Worm (Caenorhabditis elegans) whole organism, midembryonic: ENCODE data around the gene srw-67.

Experiments used
- T22C8.4 ChIP-seq: fragments of 200-800 bp; sonication (Bioruptor generic); IDR thresholded peaks from 2 replicates; pipeline ENCODE4 v1.3.6; 2022; ENCODE audit warnings: missing genetic modification characterization, missing compliant biosample characterization
- cog-1 ChIP-seq: sonication (generic microtip); optimal IDR thresholded peaks from 2 replicates; lab custom pipeline; 2016; ENCODE audit warnings: missing genetic modification characterization, missing compliant biosample characterization
- flt-1 ChIP-seq: fragments of 200-800 bp; sonication (Bioruptor generic); IDR thresholded peaks from 2 replicates; pipeline ENCODE4 v1.3.6; 2022; ENCODE audit warnings: missing genetic modification characterization, missing compliant biosample characterization
- klf-2 ChIP-seq: fragments of 200-800 bp; sonication (Bioruptor generic); conservative IDR thresholded peaks from 2 replicates; pipeline ENCODE4 v1.3.6; 2022; ENCODE audit warnings: missing genetic modification reagents, missing genetic modification characterization, missing compliant biosample characterization
- med-1 ChIP-seq: sonication (generic microtip); optimal IDR thresholded peaks from 2 replicates; lab custom pipeline; 2017; ENCODE audit warnings: missing genetic modification characterization, mild to moderate bottlenecking, missing compliant biosample characterization, antibody characterized with exemption, missing genetic modification reagents; ENCODE audit not compliant: insufficient read depth
- ref-1 ChIP-seq: fragments of 200-800 bp; sonication (Bioruptor generic); conservative IDR thresholded peaks from 2 replicates; pipeline ENCODE4 v1.3.6; 2022; ENCODE audit warnings: missing genetic modification reagents, missing genetic modification characterization, missing compliant biosample characterization
- tab-1 ChIP-seq: fragments of 200-800 bp; sonication (Bioruptor generic); IDR thresholded peaks from 2 replicates; pipeline ENCODE4 v1.3.6; 2022; ENCODE audit warnings: missing genetic modification characterization, missing compliant biosample characterization
- ztf-23 ChIP-seq: fragments of 200-800 bp; sonication (Bioruptor generic); IDR thresholded peaks from 2 replicates; pipeline ENCODE4 v1.3.6; 2022; ENCODE audit warnings: missing genetic modification reagents, missing genetic modification characterization, missing compliant biosample characterization
- ztf-29 ChIP-seq: fragments of 200-800 bp; sonication (Bioruptor generic); IDR thresholded peaks from 2 replicates; pipeline ENCODE4 v1.3.6; 2022; ENCODE audit warnings: missing genetic modification reagents, missing genetic modification characterization, missing compliant biosample characterization

Gene srw-67

DNA sequence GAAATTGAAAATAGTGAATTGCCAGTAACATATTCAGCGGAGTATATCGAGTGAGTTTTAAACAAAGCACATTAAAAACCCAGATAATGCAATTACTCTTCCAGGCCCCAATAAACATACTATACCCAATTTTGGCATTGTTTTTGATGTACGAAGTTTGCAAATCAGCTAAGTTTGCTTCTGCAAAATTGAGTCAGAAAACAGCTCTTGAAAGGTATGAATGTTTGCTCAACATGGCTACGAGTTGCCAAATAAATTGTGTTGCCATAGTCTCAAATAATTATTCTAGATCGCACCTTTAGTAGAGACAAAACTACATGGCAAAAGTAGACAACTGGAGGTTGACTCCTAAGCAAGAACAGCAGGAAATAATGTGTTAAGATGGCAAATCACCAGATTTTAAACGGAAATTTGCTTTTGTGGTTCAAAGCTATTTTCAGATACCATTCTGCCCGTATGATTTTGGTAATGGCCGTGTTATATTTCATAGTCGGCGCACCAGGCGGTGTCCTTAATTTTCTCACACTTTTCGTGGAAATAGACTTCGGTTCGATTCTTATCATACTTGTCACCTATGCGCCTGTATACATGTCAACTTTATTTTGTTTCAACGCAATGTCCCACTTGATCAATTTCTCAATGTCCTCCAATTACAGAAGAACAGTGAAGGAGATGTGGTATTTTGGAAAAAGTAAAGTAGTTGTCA is 15.1 kb downstream of the srw-67 start:
- no peak for TF ChIP-seq ref-1
- TF ChIP-seq flt-1 (GFP tag; lab: Robert Waterston, UW): no peak
- no peak for TF ChIP-seq ztf-23 (GFP tag; lab: Robert Waterston, UW)
- no peak for TF ChIP-seq ztf-29 (GFP tag; lab: Robert Waterston, UW)
- TF ChIP-seq med-1 (GFP tag; lab: Kevin White, UChicago): no peak
- no peak for TF ChIP-seq T22C8.4 (GFP tag; lab: Robert Waterston, UW)
- TF ChIP-seq cog-1: no peak
- no peak for TF ChIP-seq klf-2
- no peak for TF ChIP-seq tab-1 (GFP tag; lab: Robert Waterston, UW)

DNA sequence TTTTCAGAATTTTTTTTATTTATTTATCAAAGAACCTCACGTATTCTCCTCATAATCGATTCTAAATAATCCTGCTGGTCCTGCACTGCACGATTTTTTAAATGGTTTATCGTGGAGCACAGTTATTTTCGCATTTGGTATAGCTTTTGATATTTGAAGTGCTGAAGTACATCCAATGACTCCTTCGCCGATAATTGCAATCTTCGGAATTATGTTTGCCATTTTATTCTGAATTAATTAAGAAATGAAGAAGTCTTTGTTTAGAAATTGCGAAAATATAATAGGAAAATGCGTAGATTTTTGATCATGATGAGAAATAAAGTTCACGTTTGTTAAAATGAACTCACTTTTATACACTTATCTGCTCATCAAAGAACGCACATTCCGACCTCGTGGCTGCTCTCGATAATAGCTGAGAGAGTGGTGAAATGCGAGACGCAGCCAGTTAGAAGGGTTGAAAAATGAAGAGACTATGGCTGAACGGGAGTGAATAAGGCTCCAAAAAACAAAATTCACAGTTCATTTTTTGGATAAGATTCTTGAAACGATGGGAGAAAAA is 17.4 kb downstream of the srw-67 start:
- TF ChIP-seq T22C8.4 (GFP tag; lab: Robert Waterston, UW) (no peak), ztf-23 (GFP tag; lab: Robert Waterston, UW) (no peak), ref-1 (no peak), klf-2 (no peak), flt-1 (GFP tag; lab: Robert Waterston, UW) (no peak), med-1 (GFP tag; lab: Kevin White, UChicago) (no peak), tab-1 (GFP tag; lab: Robert Waterston, UW) (no peak), cog-1 (no peak), ztf-29 (GFP tag; lab: Robert Waterston, UW) (no peak)

DNA sequence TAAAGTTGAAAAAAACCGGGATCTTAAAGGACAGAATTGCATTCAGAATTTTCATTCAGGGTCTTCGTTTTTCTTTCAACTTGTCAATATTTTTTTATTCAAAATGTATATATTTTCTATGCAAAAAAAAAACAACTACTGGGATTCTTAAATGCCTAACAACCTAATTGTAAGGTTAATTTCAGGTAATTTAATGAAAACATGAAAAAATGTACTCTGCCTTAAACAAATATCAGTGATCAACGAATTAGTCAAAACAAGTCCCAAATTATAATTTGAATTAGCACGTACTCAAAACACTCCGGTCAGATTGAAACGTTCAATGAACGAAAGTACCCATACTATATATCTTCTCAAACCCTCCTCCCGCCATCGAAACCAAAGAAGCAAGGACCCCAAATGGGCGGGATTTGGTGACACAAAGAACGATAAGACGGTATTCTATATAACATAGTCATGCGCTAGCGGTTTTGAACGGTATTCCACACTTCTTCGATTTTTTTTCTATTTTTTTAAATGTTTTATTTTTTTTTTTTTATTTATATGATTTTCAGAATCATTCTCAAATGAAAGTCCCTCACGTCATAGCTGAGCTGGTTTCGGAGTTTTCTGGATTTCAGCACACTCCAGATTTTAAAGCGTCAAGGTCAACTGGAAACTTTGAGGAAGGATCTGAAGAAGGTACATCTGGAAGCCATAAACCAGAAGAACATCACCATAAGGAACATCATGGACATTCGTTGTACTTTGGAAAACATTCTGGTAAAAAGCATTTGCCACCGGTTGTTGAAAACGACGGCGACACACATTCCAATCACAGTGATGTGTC is 18.1 kb downstream of the srw-67 start, which contains the start of the genes ddo-2 and F25E5.8:
ddo-2 (minus strand) TSS at position 330 of the 829 bp plus-strand sequence.
F25E5.8 (plus strand) TSS at position 555 of the 829 bp plus-strand sequence.
- TF ChIP-seq ztf-29 (GFP tag; lab: Robert Waterston, UW): no peak
- TF ChIP-seq ref-1: no peak
- no peak for TF ChIP-seq klf-2
- no peak for TF ChIP-seq T22C8.4 (GFP tag; lab: Robert Waterston, UW)
- TF ChIP-seq flt-1 (GFP tag; lab: Robert Waterston, UW): no peak
- no peak for TF ChIP-seq ztf-23 (GFP tag; lab: Robert Waterston, UW)
- no peak for TF ChIP-seq cog-1
- no peak for TF ChIP-seq med-1 (GFP tag; lab: Kevin White, UChicago)
- TF ChIP-seq tab-1 (GFP tag; lab: Robert Waterston, UW): no peak

DNA sequence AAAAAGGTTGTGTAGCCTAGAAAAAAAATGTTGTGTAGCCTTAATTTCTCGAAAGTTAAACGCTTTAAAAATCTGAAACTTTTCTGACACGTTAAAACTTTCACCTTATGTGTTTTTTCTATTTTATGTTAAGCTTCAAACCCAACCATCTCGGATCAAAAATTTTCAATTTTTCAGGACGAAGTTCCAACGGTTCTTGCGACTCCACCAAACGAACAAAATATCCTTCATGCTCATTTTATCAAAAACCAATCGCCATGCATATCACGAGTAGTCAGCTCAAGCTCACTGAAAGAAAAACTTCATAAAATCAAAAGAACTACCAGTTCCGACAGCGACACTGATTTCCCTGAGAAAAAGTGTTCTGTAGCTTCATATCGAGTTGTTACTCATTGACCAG is 19.0 kb downstream of the srw-67 start:
- no peak for TF ChIP-seq cog-1
- TF ChIP-seq ztf-23 (GFP tag; lab: Robert Waterston, UW): no peak
- TF ChIP-seq flt-1 (GFP tag; lab: Robert Waterston, UW): no peak
- TF ChIP-seq med-1 (GFP tag; lab: Kevin White, UChicago): no peak
- TF ChIP-seq ztf-29 (GFP tag; lab: Robert Waterston, UW): no peak

DNA sequence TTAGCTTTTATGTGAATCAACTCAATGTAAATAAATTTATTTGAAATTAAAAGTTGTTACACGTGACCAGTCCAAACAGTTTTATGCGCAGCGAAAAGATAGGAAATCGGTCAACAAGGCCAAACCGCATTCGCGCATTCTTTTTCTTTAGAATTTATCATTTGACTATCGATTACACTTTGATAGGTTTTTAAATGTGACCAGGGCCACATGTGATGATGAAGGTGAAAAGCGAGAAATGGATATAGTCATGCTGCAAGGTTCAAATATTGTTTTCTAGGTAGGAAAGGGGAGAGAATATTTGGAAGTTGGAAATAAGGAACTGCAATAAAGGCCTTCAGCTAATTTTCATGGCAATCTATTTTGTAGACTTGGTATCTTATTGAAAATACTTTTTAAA is 19.5 kb downstream of the srw-67 start:
- no peak for TF ChIP-seq ztf-29 (GFP tag; lab: Robert Waterston, UW)
- TF ChIP-seq ref-1: no peak
- no peak for TF ChIP-seq ztf-23 (GFP tag; lab: Robert Waterston, UW)
- no peak for TF ChIP-seq flt-1 (GFP tag; lab: Robert Waterston, UW)
- TF ChIP-seq klf-2: no peak
- TF ChIP-seq cog-1: no peak
- TF ChIP-seq tab-1 (GFP tag; lab: Robert Waterston, UW): no peak
- TF ChIP-seq T22C8.4 (GFP tag; lab: Robert Waterston, UW): no peak
- no peak for TF ChIP-seq med-1 (GFP tag; lab: Kevin White, UChicago)

DNA sequence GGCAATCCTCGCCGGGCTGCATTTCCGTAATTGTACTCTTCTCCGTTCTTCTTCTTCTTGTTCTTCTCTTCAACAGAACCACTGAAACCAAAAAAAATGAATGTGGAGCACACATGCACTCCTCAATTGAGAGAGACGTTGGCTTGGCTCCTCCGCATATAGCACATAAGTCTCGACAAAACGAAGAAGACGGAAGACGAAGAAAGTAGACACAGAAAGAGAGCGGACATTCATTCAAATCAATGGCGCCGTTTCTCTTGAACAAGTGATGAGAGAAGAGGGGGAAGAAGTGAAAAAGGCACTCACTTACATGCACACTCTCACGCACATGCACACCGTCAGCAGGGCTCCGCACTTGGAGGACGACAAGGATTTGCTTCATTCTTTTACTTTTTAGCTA is 20.1 kb downstream of the srw-67 start, which contains the start of gene F25E5.9:
F25E5.9 (minus strand) TSS at position 382 of the 400 bp plus-strand sequence.
- TF ChIP-seq ref-1 (no peak), ztf-29 (GFP tag; lab: Robert Waterston, UW) (no peak), flt-1 (GFP tag; lab: Robert Waterston, UW) (no peak), cog-1 (no peak), med-1 (GFP tag; lab: Kevin White, UChicago) (no peak), T22C8.4 (GFP tag; lab: Robert Waterston, UW) (no peak), ztf-23 (GFP tag; lab: Robert Waterston, UW) (no peak), klf-2 (no peak), tab-1 (GFP tag; lab: Robert Waterston, UW) (no peak)

DNA sequence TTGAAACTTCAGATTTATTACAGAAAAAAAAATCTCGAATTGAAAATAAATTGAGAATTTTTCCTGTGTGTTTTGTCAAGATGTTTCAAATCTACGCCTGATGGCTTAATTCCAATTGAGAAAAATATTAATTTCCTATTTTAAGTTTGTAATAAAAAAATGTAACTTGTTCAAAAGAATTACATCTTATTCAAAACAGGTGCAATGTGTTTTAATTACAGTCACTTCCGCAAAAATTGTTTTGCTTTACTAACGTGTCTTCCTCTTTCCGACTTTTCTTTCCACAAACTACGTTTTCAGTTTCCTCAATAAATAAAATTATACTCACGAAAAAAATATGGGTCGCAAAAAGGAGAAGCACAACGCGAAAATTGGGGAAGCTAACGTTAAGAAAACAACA is 20.5 kb downstream of the srw-67 start, which contains the start of gene F25E5.16:
F25E5.16 (plus strand) TSS at position 301 of the 400 bp plus-strand sequence.
- TF ChIP-seq tab-1 (GFP tag; lab: Robert Waterston, UW) (no peak), flt-1 (GFP tag; lab: Robert Waterston, UW) (no peak), cog-1 (no peak), ztf-29 (GFP tag; lab: Robert Waterston, UW) (no peak), med-1 (GFP tag; lab: Kevin White, UChicago) (no peak), ztf-23 (GFP tag; lab: Robert Waterston, UW) (no peak), T22C8.4 (GFP tag; lab: Robert Waterston, UW) (no peak), klf-2 (no peak), ref-1 (no peak)

DNA sequence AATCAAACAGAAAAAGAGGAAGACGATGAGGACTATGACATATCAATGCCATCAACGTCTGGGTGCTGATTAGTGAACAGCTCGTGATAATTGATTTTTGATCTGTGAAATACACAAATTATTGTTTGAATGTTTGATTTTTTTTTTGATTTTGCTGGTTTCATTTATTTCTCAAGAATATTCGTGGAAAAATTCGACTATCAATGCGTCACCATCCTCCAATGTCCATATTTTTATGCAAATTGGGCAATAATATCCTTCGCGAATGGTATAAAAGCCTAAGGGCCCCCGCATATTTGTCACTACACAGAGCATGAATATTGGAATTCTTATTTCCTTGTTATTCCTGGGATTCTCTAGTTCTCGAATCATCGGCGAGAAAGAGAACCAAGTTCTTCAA is 22.3 kb downstream of the srw-67 start, which contains the start of gene try-13:
try-13 (plus strand) TSS at position 301 of the 400 bp plus-strand sequence.
- TF ChIP-seq cog-1: no peak
- TF ChIP-seq klf-2: no peak
- TF ChIP-seq tab-1 (GFP tag; lab: Robert Waterston, UW): no peak
- no peak for TF ChIP-seq ztf-23 (GFP tag; lab: Robert Waterston, UW)
- TF ChIP-seq flt-1 (GFP tag; lab: Robert Waterston, UW): no peak
- no peak for TF ChIP-seq ref-1
- TF ChIP-seq T22C8.4 (GFP tag; lab: Robert Waterston, UW): no peak
- TF ChIP-seq med-1 (GFP tag; lab: Kevin White, UChicago): no peak
- no peak for TF ChIP-seq ztf-29 (GFP tag; lab: Robert Waterston, UW)
